Fruit fly (Drosophila melanogaster) S2 (cell line): ENCODE results near the gene CG42813.

ENCODE experiments used
- CG8478 ChIP-seq: fragments of >200 bp; optimal IDR thresholded peaks from 2 replicates; lab custom pipeline; 2018
- CTCF ChIP-seq, 2 experiments: fragments of >200 bp; optimal IDR thresholded peaks; 2 replicates each; lab custom pipeline; 2018

- TF ChIP-seq CG8478 (lab: Kevin White, UChicago) = no peak
- no peak for TF ChIP-seq CTCF (optimal IDR thresholded peaks at IDR 0.05; lab: Kevin White, UChicago)
These were observed 25.0 kb upstream of the CG42813 start, which contains the start of gene pll for dm6 chr3R:27253136-27253920.
